Fruit fly (Drosophila melanogaster) whole organism, prepupa: ENCODE data around the gene CG43049.

Experiments used
- CG10631 ChIP-seq: fragments of 200-800 bp; sonication (Bioruptor generic); optimal IDR thresholded peaks from 2 replicates; lab custom pipeline; 2016; ENCODE audit warnings: missing biosample characterization, missing genetic modification characterization
- CG10669 ChIP-seq: fragments of 200-800 bp; sonication (Bioruptor generic); optimal IDR thresholded peaks from 3 replicates; lab custom pipeline; 2018; ENCODE audit warnings: missing biosample characterization, mild to moderate bottlenecking, missing genetic modification characterization, moderate library complexity
- CG11294 ChIP-seq: fragments of 200-800 bp; sonication (Bioruptor generic); IDR thresholded peaks from 2 replicates; pipeline ENCODE4 v1.3.6; 2022; ENCODE audit warnings: missing biosample characterization, missing genetic modification characterization
- CG11762 ChIP-seq: fragments of 200-800 bp; sonication (Bioruptor generic); optimal IDR thresholded peaks from 3 replicates; lab custom pipeline; 2016; ENCODE audit warnings: missing biosample characterization, missing genetic modification characterization; ENCODE audit not compliant: insufficient read depth
- CG11902 ChIP-seq: fragments of 200-800 bp; sonication (Bioruptor generic); optimal IDR thresholded peaks from 3 replicates; lab custom pipeline; 2016; ENCODE audit warnings: missing biosample characterization, missing genetic modification characterization
- CG15336 ChIP-seq: fragments of 200-800 bp; sonication (Bioruptor generic); IDR thresholded peaks from 2 replicates; pipeline ENCODE4 v1.3.6; 2022; ENCODE audit warnings: missing biosample characterization, missing genetic modification characterization
- CG1621 ChIP-seq: fragments of 200-800 bp; sonication (Bioruptor generic); optimal IDR thresholded peaks from 3 replicates; lab custom pipeline; 2018; ENCODE audit warnings: missing biosample characterization, mild to moderate bottlenecking, missing genetic modification characterization
- CG16779 ChIP-seq: fragments of 200-800 bp; sonication (Bioruptor generic); optimal IDR thresholded peaks from 3 replicates; lab custom pipeline; 2017; ENCODE audit warnings: missing biosample characterization, mild to moderate bottlenecking, missing genetic modification characterization
- CG31627 ChIP-seq: fragments of 200-800 bp; sonication (Bioruptor generic); optimal IDR thresholded peaks from 3 replicates; lab custom pipeline; 2016; ENCODE audit warnings: missing biosample characterization, missing genetic modification characterization
- CG32006 ChIP-seq: fragments of 200-800 bp; sonication (Bioruptor generic); optimal IDR thresholded peaks from 3 replicates; lab custom pipeline; 2017; ENCODE audit warnings: missing biosample characterization, mild to moderate bottlenecking, missing genetic modification characterization
- CG34406 ChIP-seq: fragments of 200-800 bp; sonication (Bioruptor generic); optimal IDR thresholded peaks from 3 replicates; lab custom pipeline; 2016; ENCODE audit warnings: missing biosample characterization, missing genetic modification characterization
- CG4318 ChIP-seq: fragments of 200-800 bp; sonication (Bioruptor generic); optimal IDR thresholded peaks from 3 replicates; lab custom pipeline; 2017; ENCODE audit warnings: missing biosample characterization, mild to moderate bottlenecking, missing genetic modification characterization
- CG6792 ChIP-seq: fragments of 200-800 bp; sonication (Bioruptor generic); optimal IDR thresholded peaks from 3 replicates; lab custom pipeline; 2016; ENCODE audit warnings: missing biosample characterization, missing genetic modification characterization
- CG6808 ChIP-seq: fragments of 200-800 bp; sonication (Bioruptor generic); optimal IDR thresholded peaks from 3 replicates; lab custom pipeline; 2017; ENCODE audit warnings: missing biosample characterization, missing genetic modification characterization, mild to moderate bottlenecking, moderate library complexity, missing genetic modification reagents
- CG7368 ChIP-seq: fragments of 200-800 bp; sonication (Bioruptor generic); optimal IDR thresholded peaks from 3 replicates; lab custom pipeline; 2016; ENCODE audit warnings: missing biosample characterization, missing genetic modification characterization
- CG8319 ChIP-seq: fragments of 200-800 bp; sonication (Bioruptor generic); optimal IDR thresholded peaks from 3 replicates; lab custom pipeline; 2016; ENCODE audit warnings: missing biosample characterization, missing genetic modification characterization
- Eip78C ChIP-seq: fragments of 200-800 bp; sonication (Bioruptor generic); peaks from one replicate; lab custom pipeline; 2016; ENCODE audit warnings: missing biosample characterization, missing genetic modification characterization
- Eip93F ChIP-seq: fragments of 200-800 bp; sonication (Bioruptor generic); optimal IDR thresholded peaks from 2 replicates; lab custom pipeline; 2016; ENCODE audit warnings: missing biosample characterization, mild to moderate bottlenecking, missing genetic modification characterization
- Lpt ChIP-seq: fragments of 200-800 bp; sonication (Bioruptor generic); optimal IDR thresholded peaks from 3 replicates; lab custom pipeline; 2016; ENCODE audit warnings: missing biosample characterization, missing genetic modification characterization
- Met ChIP-seq: fragments of 200-800 bp; sonication (Bioruptor generic); optimal IDR thresholded peaks from 3 replicates; lab custom pipeline; 2016; ENCODE audit warnings: missing biosample characterization, missing genetic modification characterization
- acj6 ChIP-seq: fragments of 200-800 bp; sonication (Bioruptor generic); optimal IDR thresholded peaks from 3 replicates; lab custom pipeline; 2016; ENCODE audit warnings: missing biosample characterization, missing genetic modification characterization
- dsx ChIP-seq: fragments of 200-800 bp; optimal IDR thresholded peaks from 3 replicates; lab custom pipeline; 2019; ENCODE audit warnings: missing biosample characterization, mild to moderate bottlenecking, missing genetic modification characterization, moderate library complexity; ENCODE audit not compliant: poor library complexity, severe bottlenecking
- eg ChIP-seq: fragments of 200-800 bp; sonication (Bioruptor generic); IDR thresholded peaks from 3 replicates; pipeline ENCODE4 v1.3.6; 2022; ENCODE audit warnings: missing biosample characterization, missing genetic modification characterization
- esn ChIP-seq: fragments of 200-800 bp; sonication (Bioruptor generic); optimal IDR thresholded peaks from 2 replicates; lab custom pipeline; 2016; ENCODE audit warnings: missing biosample characterization, mild to moderate bottlenecking, missing genetic modification characterization, moderate library complexity
- fd85E ChIP-seq: fragments of 200-800 bp; sonication (Bioruptor generic); optimal IDR thresholded peaks from 3 replicates; lab custom pipeline; 2016; ENCODE audit warnings: missing biosample characterization, missing genetic modification characterization
- lz ChIP-seq: fragments of 200-800 bp; sonication (Bioruptor generic); optimal IDR thresholded peaks from 3 replicates; lab custom pipeline; 2016; ENCODE audit warnings: missing biosample characterization, missing genetic modification characterization
- net ChIP-seq: fragments of 200-800 bp; sonication (Bioruptor generic); optimal IDR thresholded peaks from 3 replicates; lab custom pipeline; 2016; ENCODE audit warnings: missing biosample characterization, missing genetic modification characterization
- pdm3 ChIP-seq: fragments of 200-800 bp; sonication (Bioruptor generic); optimal IDR thresholded peaks from 3 replicates; lab custom pipeline; 2016; ENCODE audit warnings: missing biosample characterization, missing genetic modification characterization
- salr ChIP-seq, 2 experiments: fragments of 200-800 bp; sonication (Bioruptor generic); optimal IDR thresholded peaks; 3 replicates each; lab custom pipeline; 2016 to 2018; ENCODE audit warnings: missing biosample characterization in 2 of 2, missing genetic modification characterization in 2 of 2, mild to moderate bottlenecking in 1 of 2
- spab ChIP-seq: fragments of 200-800 bp; sonication (Bioruptor generic); optimal IDR thresholded peaks from 2 replicates; lab custom pipeline; 2017; ENCODE audit warnings: missing biosample characterization, mild to moderate bottlenecking, missing genetic modification characterization, missing genetic modification reagents
- ss ChIP-seq, 2 experiments: fragments of 200-800 bp; sonication (Bioruptor generic); optimal IDR thresholded peaks; 2 replicates in 1 of 2; 3 replicates in 1 of 2; lab custom pipeline; 2017 to 2018; ENCODE audit warnings: mild to moderate bottlenecking in 2 of 2, missing biosample characterization in 2 of 2, missing genetic modification characterization in 2 of 2, moderate library complexity in 1 of 2
- topi ChIP-seq: fragments of 200-800 bp; sonication (Bioruptor generic); optimal IDR thresholded peaks from 3 replicates; lab custom pipeline; 2016; ENCODE audit warnings: missing biosample characterization, missing genetic modification characterization
- vri ChIP-seq: fragments of 200-800 bp; sonication (Bioruptor generic); optimal IDR thresholded peaks from 3 replicates; lab custom pipeline; 2016; ENCODE audit warnings: missing biosample characterization, mild to moderate bottlenecking, missing genetic modification characterization

CG43049 gene

DNA sequence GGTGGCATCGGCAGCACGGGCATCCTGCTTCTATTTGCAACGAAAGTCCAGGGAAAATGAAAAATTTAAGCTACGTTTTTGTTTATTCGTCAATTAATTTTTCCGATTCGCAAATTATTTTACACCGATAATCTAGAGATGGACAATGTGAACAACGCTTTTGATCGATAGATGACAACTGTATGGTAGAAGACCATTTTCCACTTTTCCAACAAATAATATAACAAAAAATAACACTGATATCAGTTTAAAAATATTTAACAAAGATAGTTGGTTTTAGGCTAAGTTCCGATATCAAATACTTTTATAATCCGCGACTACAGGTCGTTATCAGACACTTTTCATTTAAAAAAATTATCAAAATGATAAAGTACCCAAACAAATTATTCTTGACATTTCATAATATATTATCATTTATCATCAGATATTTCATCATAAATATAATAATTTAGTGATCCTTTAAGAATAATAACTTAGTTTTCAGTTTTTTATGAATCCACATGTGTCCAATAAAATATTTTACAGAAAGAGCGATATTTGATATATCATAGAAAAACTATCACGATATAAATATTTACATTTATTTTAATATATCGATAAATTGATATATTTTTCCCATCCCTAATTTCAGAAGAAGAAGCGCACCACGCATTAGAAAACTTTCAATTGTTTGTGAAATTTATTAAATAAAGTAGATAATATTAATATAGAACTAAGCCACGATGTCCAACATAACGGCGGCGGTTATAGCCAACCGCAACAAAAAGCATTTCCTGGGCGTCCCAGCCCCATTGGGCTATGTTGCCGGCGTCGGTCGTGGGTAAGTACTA is 19.9 kb upstream of the CG43049 start, which contains the start of the genes CSN1b and Prp6:
TSS of gene CSN1b (minus strand) at position 159 of the 830 bp plus-strand sequence.
TSS of gene Prp6 (plus strand) at position 601 of the 830 bp plus-strand sequence.
- no peak for TF ChIP-seq topi
- TF ChIP-seq Met (GFP tag; lab: Kevin White, UChicago): no peak
- TF ChIP-seq CG11902 (GFP tag; lab: Kevin White, UChicago): no peak
- TF ChIP-seq CG15336 (GFP tag; lab: Robert Waterston, UW): no peak
- no peak for TF ChIP-seq vri (GFP tag; lab: Kevin White, UChicago)
- TF ChIP-seq esn (GFP tag; lab: Kevin White, UChicago): no peak
- no peak for TF ChIP-seq CG1621

- TF ChIP-seq CG16779 (tag; lab: Kevin White, UChicago) (no peak), CG6808 (GFP tag; lab: Kevin White, UChicago) (no peak), pdm3 (GFP tag; lab: Kevin White, UChicago) (no peak), dsx (GFP tag; lab: Kevin White, UChicago) (no peak), topi (no peak), acj6 (no peak), CG6792 (no peak), CG10669 (GFP tag; lab: Kevin White, UChicago) (no peak), Lpt (GFP tag; lab: Kevin White, UChicago) (no peak), CG7368 (GFP tag; lab: Kevin White, UChicago) (no peak), salr (GFP tag; optimal IDR thresholded peaks at IDR 0.05; lab: Kevin White, UChicago) (no peak), CG11762 (GFP tag; lab: Kevin White, UChicago) (no peak), spab (GFP tag; lab: Kevin White, UChicago) (no peak), vri (GFP tag; lab: Kevin White, UChicago) (no peak), Eip93F (no peak), CG8319 (GFP tag; lab: Kevin White, UChicago) (no peak)
Observed at dm6 chr3L:18911082-18911481, 13.8 kb upstream of the CG43049 start, which contains the start of gene Ir75d. Gene Ir75d, minus strand, starts transcription at chr3L:18911182.

dm6 chr3L:18914100-18914683 is 10.7 kb upstream of the CG43049 start, which contains the start of gene COX6AL2:
Gene COX6AL2, minus strand, starts transcription at chr3L:18914150.
- TF ChIP-seq dsx (GFP tag; lab: Kevin White, UChicago) (no peak), CG31627 (GFP tag; lab: Kevin White, UChicago) (no peak), net (GFP tag; lab: Kevin White, UChicago) (no peak), CG32006 (GFP tag; lab: Kevin White, UChicago) (no peak), CG1621 (no peak), lz (no peak), ss (GFP tag; optimal IDR thresholded peaks at IDR 0.05; lab: Kevin White, UChicago) (no peak), Lpt (GFP tag; lab: Kevin White, UChicago) (no peak), acj6 (no peak), fd85E (GFP tag; lab: Kevin White, UChicago) (no peak)

dm6 chr3L:18916466-18916865 is 8.4 kb upstream of the CG43049 start:
- TF ChIP-seq salr (GFP tag; optimal IDR thresholded peaks at IDR 0.05; lab: Kevin White, UChicago) (no peak), CG34406 (GFP tag; lab: Kevin White, UChicago) (no peak), ss (GFP tag; optimal IDR thresholded peaks at IDR 0.05; lab: Kevin White, UChicago) (no peak), dsx (GFP tag; lab: Kevin White, UChicago) (no peak), CG4318 (GFP tag; lab: Kevin White, UChicago) (no peak), CG11294 (GFP tag; lab: Robert Waterston, UW) (no peak), CG16779 (tag; lab: Kevin White, UChicago) (no peak), CG15336 (GFP tag; lab: Robert Waterston, UW) (no peak), eg (GFP tag; lab: Robert Waterston, UW) (no peak), Eip78C (no peak), lz (no peak), CG10631 (GFP tag; lab: Kevin White, UChicago) (no peak)
